Worm (Caenorhabditis elegans): ENCODE results near the gene F40G12.9.
"Not testable (repeated sequence)": the region's sequence is repeated elsewhere in the genome, so short reads cannot be mapped to it uniquely, and the experiment has no call there.

- TF ChIP-seq pqm-1 (tag; optimal IDR thresholded peaks at IDR 0.05); lin-39 (tag; optimal IDR thresholded peaks at IDR 0.05); F49E8.2 (tag; optimal IDR thresholded peaks at IDR 0.05; ENCODE audit: borderline replicate concordance); mep-1 (tag; optimal IDR thresholded peaks at IDR 0.05); nhr-6 (tag; optimal IDR thresholded peaks at IDR 0.05); aha-1 (tag): not testable (repeated sequence)
Measured at ce11 chrV:14309632-14310031, 27.2 kb downstream of the F40G12.9 start, which contains the start of gene F14D7.14.
